Worm (Caenorhabditis elegans): ENCODE results near the gene Y4C6B.1.

The Y4C6B.1 gene

DNA sequence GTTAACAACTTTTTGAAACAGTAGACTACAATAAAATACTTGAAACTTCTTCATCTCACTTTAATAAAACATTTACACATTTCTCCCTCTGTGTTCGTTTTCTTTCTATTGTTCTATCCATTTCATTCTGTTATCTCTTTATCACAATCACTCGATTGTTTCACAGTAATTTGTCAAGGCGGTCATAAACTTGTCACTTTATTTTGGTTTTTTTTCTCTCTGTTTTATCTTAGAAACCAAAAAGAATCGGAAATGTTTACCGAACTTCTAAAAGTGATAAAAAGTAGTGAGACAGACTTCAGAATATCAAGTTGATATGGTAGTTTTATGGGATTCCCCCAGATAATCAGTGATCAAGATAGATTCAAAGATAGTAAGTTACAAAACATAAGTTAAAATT lies 15.0 kb upstream of the Y4C6B.1 start, which contains the start of gene Y4C6B.2:
TSS of gene Y4C6B.2 (plus strand) at position 320 of the 400 bp plus-strand sequence.
- TF ChIP-seq mdl-1 (tag; optimal IDR thresholded peaks at IDR 0.05) = no peak

ce11 chrIV:5344168-5344567 lies 10.1 kb upstream of the Y4C6B.1 start:
- TF ChIP-seq peb-1 (tag; optimal IDR thresholded peaks at IDR 0.05) = no peak
- TF ChIP-seq lin-13 (GFP tag; optimal IDR thresholded peaks at IDR 0.05) = peak; percentile 24
- no peak for TF ChIP-seq ceh-82 (tag; optimal IDR thresholded peaks at IDR 0.05)
- no peak for TF ChIP-seq egl-27 (tag; optimal IDR thresholded peaks at IDR 0.05)
- TF ChIP-seq crh-2 (tag; optimal IDR thresholded peaks at IDR 0.05) = peak; percentile 48
- peak; percentile 60 for TF ChIP-seq sma-3 (GFP tag; optimal IDR thresholded peaks at IDR 0.05)
- TF ChIP-seq fos-1 (tag; optimal IDR thresholded peaks at IDR 0.05) = peak; percentile 13
- TF ChIP-seq nhr-12 (tag; optimal IDR thresholded peaks at IDR 0.05) = no peak

- peak; percentile 68 for TF ChIP-seq fos-1 (tag; optimal IDR thresholded peaks at IDR 0.05)
Observed at ce11 chrIV:5350480-5351193, 3.7 kb upstream of the Y4C6B.1 start, which contains the start of gene gba-4. gba-4 (minus strand) TSS chrIV:5350897.

DNA sequence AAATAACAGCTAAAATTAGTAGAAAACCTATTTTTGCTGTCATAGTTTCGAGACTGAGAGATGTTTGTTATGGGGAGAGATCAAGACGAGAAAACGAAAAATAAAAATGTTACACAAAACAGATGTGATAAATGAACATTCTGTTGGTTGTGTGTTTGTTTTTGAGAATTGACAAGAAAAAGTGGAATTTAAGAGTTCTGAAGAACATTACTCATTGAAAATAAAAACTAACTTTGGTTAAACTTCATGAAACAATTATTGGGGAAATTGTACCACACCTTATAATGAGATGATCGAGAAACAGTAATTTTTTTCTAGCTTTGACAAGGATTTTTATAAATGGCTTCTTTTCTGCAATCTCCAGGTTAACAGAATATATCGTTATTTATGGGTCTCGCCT lies 924 bp upstream of the Y4C6B.1 start, which contains the start of gene Y4C6B.7:
TSS of gene Y4C6B.7 (minus strand) at position 101 of the 400 bp plus-strand sequence.
- TF ChIP-seq crh-2 (tag; optimal IDR thresholded peaks at IDR 0.05) (no peak), ztf-1 (GFP tag; conservative IDR thresholded peaks at IDR 0.05) (no peak), dmd-4 (tag; optimal IDR thresholded peaks at IDR 0.05) (no peak), ztf-11 (tag; optimal IDR thresholded peaks at IDR 0.05) (no peak), lin-13 (GFP tag; optimal IDR thresholded peaks at IDR 0.05) (no peak), unc-39 (tag; optimal IDR thresholded peaks at IDR 0.05) (no peak), sem-4 (tag; optimal IDR thresholded peaks at IDR 0.05) (no peak), skn-1 (tag; optimal IDR thresholded peaks at IDR 0.05) (no peak), nhr-12 (tag; optimal IDR thresholded peaks at IDR 0.05) (no peak), lin-11 (tag; optimal IDR thresholded peaks at IDR 0.05) (no peak), nhr-10 (tag; optimal IDR thresholded peaks at IDR 0.05) (no peak), nhr-23 (tag; optimal IDR thresholded peaks at IDR 0.05) (no peak), mbf-1 (tag; optimal IDR thresholded peaks at IDR 0.05) (no peak)

ce11 chrIV:5354564-5354963 lies 276 bp downstream of the Y4C6B.1 start:
- no peak for TF ChIP-seq sma-3 (GFP tag; optimal IDR thresholded peaks at IDR 0.05)
- no peak for TF ChIP-seq nhr-25 (tag; optimal IDR thresholded peaks at IDR 0.05)
- no peak for TF ChIP-seq dmd-4 (tag; optimal IDR thresholded peaks at IDR 0.05)
- TF ChIP-seq nhr-77 (tag; optimal IDR thresholded peaks at IDR 0.05) = no peak
- TF ChIP-seq mdl-1 (tag; optimal IDR thresholded peaks at IDR 0.05) = no peak
- TF ChIP-seq lin-11 (tag; optimal IDR thresholded peaks at IDR 0.05) = no peak
- no peak for TF ChIP-seq ceh-16 (tag; optimal IDR thresholded peaks at IDR 0.05)
- TF ChIP-seq elt-3 (tag; optimal IDR thresholded peaks at IDR 0.05) = no peak
- TF ChIP-seq nhr-10 (tag; optimal IDR thresholded peaks at IDR 0.05) = no peak

- no peak for TF ChIP-seq blmp-1 (tag; optimal IDR thresholded peaks at IDR 0.05; ENCODE audit: insufficient read depth)
- TF ChIP-seq skn-1 (tag; optimal IDR thresholded peaks at IDR 0.05) = no peak
- TF ChIP-seq ztf-11 (tag; optimal IDR thresholded peaks at IDR 0.05) = no peak
- TF ChIP-seq dmd-4 (tag; optimal IDR thresholded peaks at IDR 0.05) = no peak
- no peak for TF ChIP-seq unc-62 (GFP tag; optimal IDR thresholded peaks at IDR 0.05)
- TF ChIP-seq lsy-2 (tag; optimal IDR thresholded peaks at IDR 0.05) = no peak
- TF ChIP-seq crh-2 (tag; optimal IDR thresholded peaks at IDR 0.05) = no peak
- TF ChIP-seq nhr-12 (tag; optimal IDR thresholded peaks at IDR 0.05) = no peak
- TF ChIP-seq sma-3 (GFP tag; optimal IDR thresholded peaks at IDR 0.05) = no peak
- TF ChIP-seq snpc-4 (tag; optimal IDR thresholded peaks at IDR 0.05) = no peak
- no peak for TF ChIP-seq nhr-21 (tag; optimal IDR thresholded peaks at IDR 0.05)
- TF ChIP-seq elt-1 (tag; optimal IDR thresholded peaks at IDR 0.05) = no peak
- no peak for TF ChIP-seq ztf-1 (GFP tag; conservative IDR thresholded peaks at IDR 0.05)
- no peak for TF ChIP-seq sma-9 (GFP tag; optimal IDR thresholded peaks at IDR 0.05)
- TF ChIP-seq sma-9 (tag; optimal IDR thresholded peaks at IDR 0.05) = no peak
- no peak for TF ChIP-seq nhr-10 (tag; optimal IDR thresholded peaks at IDR 0.05)
- no peak for TF ChIP-seq mab-5 (tag; optimal IDR thresholded peaks at IDR 0.05)
- no peak for TF ChIP-seq ZK546.5 (tag; optimal IDR thresholded peaks at IDR 0.05)
Observed at ce11 chrIV:5360533-5360932, 6.2 kb downstream of the Y4C6B.1 start, which contains the start of gene F41H10.5. F41H10.5 (plus strand) TSS chrIV:5360907.

Data from whole organism, L2 larva.